Worm (Caenorhabditis elegans) whole organism, young adult: ENCODE measurements around the gene acp-5.

Source experiments
- B0261.1 ChIP-seq: sonication (generic microtip); optimal IDR thresholded peaks from 2 replicates; lab custom pipeline; 2016; ENCODE audit warnings: mild to moderate bottlenecking, missing genetic modification characterization, moderate library complexity, missing compliant biosample characterization
- F33H1.4 ChIP-seq: fragments of 200-800 bp; sonication (Bioruptor generic); IDR thresholded peaks from 2 replicates; pipeline ENCODE4 v1.3.6; 2022; ENCODE audit warnings: missing genetic modification reagents, missing genetic modification characterization, missing compliant biosample characterization
- ama-1 ChIP-seq, 3 experiments: fragments of 150-350 bp in 1 of 3; sonication (generic microtip) in 2 of 3; optimal IDR thresholded peaks; 2 replicates each; lab custom pipeline; 2014 to 2018; ENCODE audit warnings: missing biosample characterization in 2 of 3, missing genetic modification characterization in 2 of 3, missing genetic modification reagents in 2 of 3
- athp-1 ChIP-seq: sonication (generic microtip); optimal IDR thresholded peaks from 2 replicates; lab custom pipeline; 2017; ENCODE audit warnings: mild to moderate bottlenecking, missing genetic modification characterization, missing compliant biosample characterization
- attf-6 ChIP-seq: fragments of 200-800 bp; sonication (Bioruptor generic); IDR thresholded peaks from 2 replicates; pipeline ENCODE4 v1.3.6; 2022; ENCODE audit warnings: missing genetic modification reagents, missing genetic modification characterization, missing compliant biosample characterization
- chd-7 ChIP-seq: sonication (generic microtip); optimal IDR thresholded peaks from 2 replicates; lab custom pipeline; 2016; ENCODE audit warnings: mild to moderate bottlenecking, missing genetic modification characterization, moderate library complexity, missing compliant biosample characterization
- ets-4 ChIP-seq: fragments of 200-800 bp; sonication (Bioruptor generic); optimal IDR thresholded peaks from 2 replicates; lab custom pipeline; 2018; ENCODE audit warnings: mild to moderate bottlenecking, missing genetic modification characterization, missing compliant biosample characterization
- him-1 ChIP-seq: sonication (generic microtip); optimal IDR thresholded peaks from 2 replicates; lab custom pipeline; 2016; ENCODE audit warnings: missing genotype, missing genetic modification reagents, missing genetic modification characterization, missing compliant biosample characterization
- nhr-80 ChIP-seq: sonication (generic microtip); optimal IDR thresholded peaks from 2 replicates; lab custom pipeline; 2016; ENCODE audit warnings: missing genetic modification characterization, missing compliant biosample characterization
- rcor-1 ChIP-seq: fragments of 200-800 bp; sonication (Bioruptor generic); IDR thresholded peaks from 2 replicates; pipeline ENCODE4 v1.3.6; 2022; ENCODE audit warnings: missing genetic modification reagents, missing genetic modification characterization, missing compliant biosample characterization
- tbx-9 ChIP-seq: sonication (generic microtip); optimal IDR thresholded peaks from 2 replicates; lab custom pipeline; 2016; ENCODE audit warnings: borderline replicate concordance, missing genetic modification characterization, inconsistent platforms, missing compliant biosample characterization
- xnd-1 ChIP-seq: sonication (generic microtip); optimal IDR thresholded peaks from 2 replicates; lab custom pipeline; 2016; ENCODE audit warnings: missing genotype, missing genetic modification reagents, missing genetic modification characterization, missing compliant biosample characterization
- ztf-22 ChIP-seq: fragments of 200-800 bp; sonication (Bioruptor generic); optimal IDR thresholded peaks from 2 replicates; lab custom pipeline; 2018; ENCODE audit warnings: mild to moderate bottlenecking, missing genetic modification characterization, moderate library complexity, missing compliant biosample characterization

DNA sequence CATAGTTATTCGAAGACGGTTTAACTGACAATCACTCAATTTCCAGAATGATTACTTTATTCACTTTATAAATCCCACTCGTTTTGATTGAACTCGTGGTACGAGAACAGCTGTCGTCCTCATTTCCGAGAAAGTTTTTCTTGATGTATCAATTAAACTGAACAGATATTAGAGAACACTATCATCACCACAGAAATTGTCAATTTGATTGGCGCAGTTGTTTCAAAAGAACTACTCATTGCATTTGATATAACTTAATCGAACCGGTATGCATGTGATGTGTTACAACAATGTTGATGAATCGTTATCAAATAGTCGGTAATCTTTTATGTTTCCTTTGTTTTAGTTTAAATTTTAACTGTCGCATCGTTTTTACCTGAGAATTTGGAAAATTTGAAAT is 7.8 kb downstream of the acp-5 start:
- TF ChIP-seq ama-1 (optimal IDR thresholded peaks at IDR 0.05; lab: Kevin White, UChicago) (no peak), ama-1 (GFP tag; optimal IDR thresholded peaks at IDR 0.05; lab: Kevin White, UChicago) (no peak), ets-4 (GFP tag; lab: Kevin White, UChicago) (no peak), nhr-80 (tag; lab: Kevin White, UChicago) (no peak), chd-7 (tag; lab: Kevin White, UChicago) (no peak), xnd-1 (no peak), athp-1 (tag; lab: Kevin White, UChicago) (no peak), B0261.1 (tag; lab: Kevin White, UChicago) (no peak), him-1 (tag; lab: Kevin White, UChicago) (no peak), attf-6 (GFP tag; lab: Robert Waterston, UW) (no peak), rcor-1 (GFP tag; lab: Robert Waterston, UW) (no peak), ztf-22 (GFP tag; lab: Kevin White, UChicago) (no peak), F33H1.4 (GFP tag; lab: Robert Waterston, UW) (no peak), tbx-9 (no peak)
